Fruit fly (Drosophila melanogaster) whole organism, wandering third instar larva: Measurements from ENCODE around the gene CG43693.

Experiments
- Dfd ChIP-seq: fragments of >200 bp; optimal IDR thresholded peaks from 2 replicates; lab custom pipeline; 2017; ENCODE audit warnings: missing biosample characterization, missing genetic modification characterization
- psq ChIP-seq: fragments of 200-800 bp; sonication (Bioruptor generic); optimal IDR thresholded peaks from 3 replicates; lab custom pipeline; 2017; ENCODE audit warnings: missing biosample characterization, mild to moderate bottlenecking, missing genetic modification characterization, moderate library complexity

DNA sequence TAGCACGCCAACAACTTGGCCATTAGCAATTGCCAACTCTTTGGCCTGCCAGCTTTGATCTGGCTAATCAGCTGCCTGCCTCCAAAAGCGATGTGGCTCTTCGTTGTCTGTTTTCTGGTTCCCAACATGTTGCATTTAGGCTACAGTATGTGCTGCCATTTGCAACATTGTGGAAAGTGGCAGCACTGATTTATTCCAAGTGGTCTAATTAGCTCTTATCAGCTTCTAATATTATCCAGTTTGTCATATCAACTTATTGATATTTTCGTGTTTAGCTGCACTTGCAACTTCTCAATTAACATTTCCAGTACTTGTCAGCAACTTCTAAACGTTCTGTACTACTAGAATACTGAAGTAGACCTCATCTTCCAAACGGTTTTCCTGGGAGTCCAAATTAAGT is 31.1 kb downstream of the CG43693 start:
- TF ChIP-seq Dfd (GFP tag; lab: Kevin White, UChicago) (no peak), psq (no peak)
